Worm (Caenorhabditis elegans) whole organism, late embryonic: Measurements from ENCODE around the gene C13G5.2.

ENCODE experiments used
- K09A11.1 ChIP-seq: sonication (generic microtip); optimal IDR thresholded peaks from 2 replicates; lab custom pipeline; 2017; ENCODE audit warnings: antibody characterized with exemption, mild to moderate bottlenecking, missing genetic modification characterization, missing compliant biosample characterization; ENCODE audit not compliant: insufficient read depth
- ahr-1 ChIP-seq: sonication (generic microtip); optimal IDR thresholded peaks from 2 replicates; lab custom pipeline; 2016; ENCODE audit warnings: missing genetic modification characterization, missing compliant biosample characterization
- ceh-18 ChIP-seq: sonication (generic microtip); optimal IDR thresholded peaks from 2 replicates; lab custom pipeline; 2016; ENCODE audit warnings: missing genetic modification characterization, missing compliant biosample characterization
- ceh-19 ChIP-seq: fragments of 200-800 bp; sonication (Bioruptor generic); optimal IDR thresholded peaks from 2 replicates; lab custom pipeline; 2018; ENCODE audit warnings: mild to moderate bottlenecking, missing genetic modification characterization, missing compliant biosample characterization
- ceh-2 ChIP-seq: sonication (generic microtip); optimal IDR thresholded peaks from 2 replicates; lab custom pipeline; 2016; ENCODE audit warnings: missing genotype, missing genetic modification characterization, missing compliant biosample characterization
- ceh-22 ChIP-seq: sonication (generic microtip); optimal IDR thresholded peaks from 2 replicates; lab custom pipeline; 2017; ENCODE audit warnings: missing biosample characterization, missing genetic modification characterization
- ceh-31 ChIP-seq: sonication (generic microtip); optimal IDR thresholded peaks from 2 replicates; lab custom pipeline; 2016; ENCODE audit warnings: missing genetic modification characterization, missing compliant biosample characterization
- ceh-45 ChIP-seq: fragments of 200-800 bp; sonication (Bioruptor generic); IDR thresholded peaks from 2 replicates; pipeline ENCODE4 v1.3.6; 2022; ENCODE audit warnings: missing genetic modification reagents, missing genetic modification characterization, missing compliant biosample characterization
- ceh-48 ChIP-seq: sonication (generic microtip); optimal IDR thresholded peaks from 2 replicates; lab custom pipeline; 2016; ENCODE audit warnings: missing genetic modification characterization, inconsistent platforms, missing compliant biosample characterization
- ceh-9 ChIP-seq: sonication (generic microtip); optimal IDR thresholded peaks from 2 replicates; lab custom pipeline; 2016; ENCODE audit warnings: mild to moderate bottlenecking, missing genetic modification characterization, inconsistent platforms, missing compliant biosample characterization
- dmd-4 ChIP-seq: sonication (generic microtip); optimal IDR thresholded peaks from 2 replicates; lab custom pipeline; 2016; ENCODE audit warnings: borderline replicate concordance, missing genetic modification characterization, missing compliant biosample characterization
- dve-1 ChIP-seq: sonication (generic microtip); optimal IDR thresholded peaks from 2 replicates; lab custom pipeline; 2017; ENCODE audit warnings: antibody characterized with exemption, mild to moderate bottlenecking, missing genetic modification characterization, missing compliant biosample characterization
- elt-4 ChIP-seq: sonication (generic microtip); optimal IDR thresholded peaks from 2 replicates; lab custom pipeline; 2016; ENCODE audit warnings: missing genetic modification characterization, missing compliant biosample characterization
- eyg-1 ChIP-seq: sonication (generic microtip); optimal IDR thresholded peaks from 2 replicates; lab custom pipeline; 2016; ENCODE audit warnings: missing genotype, missing genetic modification characterization, missing compliant biosample characterization
- fax-1 ChIP-seq: sonication (generic microtip); optimal IDR thresholded peaks from 2 replicates; lab custom pipeline; 2016; ENCODE audit warnings: missing genotype, missing genetic modification characterization, missing compliant biosample characterization
- fkh-10 ChIP-seq: fragments of 150-350 bp; optimal IDR thresholded peaks from 2 replicates; lab custom pipeline; 2014; ENCODE audit warnings: missing biosample characterization, missing genetic modification reagents, missing genetic modification characterization
- fkh-6 ChIP-seq: sonication (generic microtip); optimal IDR thresholded peaks from 2 replicates; lab custom pipeline; 2016; ENCODE audit warnings: missing genetic modification characterization, missing compliant biosample characterization
- gmeb-2 ChIP-seq: sonication (generic microtip); optimal IDR thresholded peaks from 2 replicates; lab custom pipeline; 2016; ENCODE audit warnings: missing genetic modification characterization, inconsistent platforms, missing compliant biosample characterization
- hlh-13 ChIP-seq: fragments of 200-800 bp; sonication (Bioruptor generic); optimal IDR thresholded peaks from 2 replicates; lab custom pipeline; 2018; ENCODE audit warnings: mild to moderate bottlenecking, missing genetic modification characterization, missing compliant biosample characterization
- hlh-15 ChIP-seq: sonication (generic microtip); optimal IDR thresholded peaks from 2 replicates; lab custom pipeline; 2016; ENCODE audit warnings: missing genetic modification characterization, missing compliant biosample characterization
- hlh-30 ChIP-seq: sonication (generic microtip); optimal IDR thresholded peaks from 2 replicates; lab custom pipeline; 2017; ENCODE audit warnings: antibody characterized with exemption, missing genetic modification characterization, missing compliant biosample characterization; ENCODE audit not compliant: insufficient read depth
- hlh-6 ChIP-seq: sonication (generic microtip); optimal IDR thresholded peaks from 2 replicates; lab custom pipeline; 2016; ENCODE audit warnings: missing genotype, missing genetic modification characterization, missing compliant biosample characterization
- hlh-8 ChIP-seq: sonication (generic microtip); optimal IDR thresholded peaks from 2 replicates; lab custom pipeline; 2016; ENCODE audit warnings: missing genotype, missing genetic modification characterization, missing compliant biosample characterization
- lim-6 ChIP-seq: sonication (generic microtip); optimal IDR thresholded peaks from 2 replicates; lab custom pipeline; 2016; ENCODE audit warnings: missing genetic modification characterization, missing compliant biosample characterization
- madf-2 ChIP-seq: sonication (generic microtip); optimal IDR thresholded peaks from 2 replicates; lab custom pipeline; 2017; ENCODE audit warnings: missing genetic modification characterization, missing compliant biosample characterization
- nfya-1 ChIP-seq: sonication (generic microtip); optimal IDR thresholded peaks from 2 replicates; lab custom pipeline; 2017; ENCODE audit warnings: missing genetic modification characterization, mild to moderate bottlenecking, missing compliant biosample characterization, antibody characterized with exemption, moderate library complexity
- nhr-11 ChIP-seq: fragments of 150-350 bp; optimal IDR thresholded peaks from 2 replicates; lab custom pipeline; 2014; ENCODE audit warnings: missing biosample characterization, missing genetic modification characterization
- npax-4 ChIP-seq: sonication (generic microtip); optimal IDR thresholded peaks from 2 replicates; lab custom pipeline; 2016; ENCODE audit warnings: missing genetic modification characterization, missing compliant biosample characterization
- pag-3 ChIP-seq: sonication (generic microtip); optimal IDR thresholded peaks from 2 replicates; lab custom pipeline; 2016; ENCODE audit warnings: missing compliant biosample characterization, missing genetic modification characterization, borderline replicate concordance
- pqm-1 ChIP-seq: sonication (generic microtip); optimal IDR thresholded peaks from 2 replicates; lab custom pipeline; 2016; ENCODE audit warnings: missing genetic modification characterization, missing compliant biosample characterization
- pros-1 ChIP-seq: fragments of 150-350 bp; optimal IDR thresholded peaks from 2 replicates; lab custom pipeline; 2014; ENCODE audit warnings: missing biosample characterization, missing genetic modification reagents, missing genetic modification characterization
- rnt-1 ChIP-seq: sonication (generic microtip); optimal IDR thresholded peaks from 2 replicates; lab custom pipeline; 2016; ENCODE audit warnings: missing genetic modification characterization, missing compliant biosample characterization
- sdc-2 ChIP-seq: sonication (generic microtip); optimal IDR thresholded peaks from 2 replicates; lab custom pipeline; 2016; ENCODE audit warnings: missing genotype, missing genetic modification characterization, missing compliant biosample characterization
- sox-2 ChIP-seq: fragments of 200-800 bp; sonication (Bioruptor generic); IDR thresholded peaks from 2 replicates; pipeline ENCODE4 v1.3.6; 2022; ENCODE audit warnings: missing genetic modification reagents, missing genetic modification characterization, missing compliant biosample characterization
- sox-4 ChIP-seq: sonication (generic microtip); optimal IDR thresholded peaks from 2 replicates; lab custom pipeline; 2017; ENCODE audit warnings: mild to moderate bottlenecking, missing genetic modification characterization, inconsistent platforms, missing compliant biosample characterization
- tbx-2 ChIP-seq: sonication (generic microtip); optimal IDR thresholded peaks from 2 replicates; lab custom pipeline; 2016; ENCODE audit warnings: missing genetic modification characterization, missing compliant biosample characterization
- ttx-3 ChIP-seq: sonication (generic microtip); optimal IDR thresholded peaks from 2 replicates; lab custom pipeline; 2016; ENCODE audit warnings: missing genetic modification reagents, missing genetic modification characterization, missing compliant biosample characterization
- unc-3 ChIP-seq, 2 experiments: fragments of 200-800 bp in 1 of 2; sonication (Bioruptor generic) in 1 of 2; sonication (generic microtip) in 1 of 2; conservative IDR thresholded peaks in 1 of 2; optimal IDR thresholded peaks in 1 of 2; 2 replicates each; pipeline versions ENCODE4 v1.3.6 to Lab custom; 2016 to 2022; ENCODE audit warnings: missing compliant biosample characterization in 2 of 2, missing genetic modification characterization in 2 of 2, missing genetic modification reagents in 1 of 2
- zip-5 ChIP-seq: sonication (generic microtip); optimal IDR thresholded peaks from 2 replicates; lab custom pipeline; 2016; ENCODE audit warnings: missing genetic modification characterization, missing compliant biosample characterization
- ztf-16 ChIP-seq: sonication (generic microtip); optimal IDR thresholded peaks from 2 replicates; lab custom pipeline; 2017; ENCODE audit warnings: missing genetic modification characterization, missing compliant biosample characterization

The C13G5.2 gene

ce11 chrIII:8622435-8622834 lies 4.2 kb upstream of the C13G5.2 start, which contains the start of gene ceh-16:
Gene ceh-16, plus strand, starts transcription at chrIII:8622735.
- no peak for TF ChIP-seq dmd-4 (tag; lab: Kevin White, UChicago)
- TF ChIP-seq ceh-45 (GFP tag; lab: Robert Waterston, UW): no peak
- no peak for TF ChIP-seq hlh-6 (tag; lab: Kevin White, UChicago)
- TF ChIP-seq lim-6 (tag; lab: Kevin White, UChicago): no peak
- no peak for TF ChIP-seq hlh-15
- TF ChIP-seq pqm-1: no peak
- no peak for TF ChIP-seq dve-1 (tag; lab: Kevin White, UChicago)
- TF ChIP-seq sox-2 (GFP tag; lab: Robert Waterston, UW): no peak
- TF ChIP-seq nhr-11 (tag; lab: Kevin White, UChicago): no peak
- no peak for TF ChIP-seq eyg-1
- no peak for TF ChIP-seq rnt-1 (tag; lab: Kevin White, UChicago)
- no peak for TF ChIP-seq fkh-10
- TF ChIP-seq, all 69 proteins: peak for 0

DNA sequence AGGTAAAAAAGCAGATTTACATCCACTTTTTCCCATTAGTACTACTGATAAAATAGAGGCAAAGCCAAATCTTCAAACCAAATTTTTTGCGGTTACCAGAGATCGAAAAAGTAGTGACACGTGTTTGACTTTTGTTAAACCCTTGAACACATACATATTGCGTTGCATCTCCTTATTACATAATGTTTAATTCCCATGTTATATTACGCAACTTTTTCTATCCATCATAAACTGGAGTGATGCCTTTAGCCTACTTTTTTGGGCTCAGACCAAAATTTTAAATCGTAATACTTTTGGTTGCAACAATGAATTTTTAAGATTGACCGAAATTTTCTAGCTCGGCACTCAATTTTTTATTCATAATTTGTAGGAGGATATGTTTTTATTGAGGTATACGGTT lies 3.7 kb upstream of the C13G5.2 start:
- TF ChIP-seq ztf-16 (no peak), elt-4 (tag; lab: Kevin White, UChicago) (no peak), dmd-4 (tag; lab: Kevin White, UChicago) (no peak), ceh-48 (tag; lab: Kevin White, UChicago) (no peak), madf-2 (tag; lab: Kevin White, UChicago) (no peak), ceh-18 (tag; lab: Kevin White, UChicago) (no peak), K09A11.1 (no peak), rnt-1 (tag; lab: Kevin White, UChicago) (no peak), ceh-19 (GFP tag; lab: Kevin White, UChicago) (no peak)

DNA sequence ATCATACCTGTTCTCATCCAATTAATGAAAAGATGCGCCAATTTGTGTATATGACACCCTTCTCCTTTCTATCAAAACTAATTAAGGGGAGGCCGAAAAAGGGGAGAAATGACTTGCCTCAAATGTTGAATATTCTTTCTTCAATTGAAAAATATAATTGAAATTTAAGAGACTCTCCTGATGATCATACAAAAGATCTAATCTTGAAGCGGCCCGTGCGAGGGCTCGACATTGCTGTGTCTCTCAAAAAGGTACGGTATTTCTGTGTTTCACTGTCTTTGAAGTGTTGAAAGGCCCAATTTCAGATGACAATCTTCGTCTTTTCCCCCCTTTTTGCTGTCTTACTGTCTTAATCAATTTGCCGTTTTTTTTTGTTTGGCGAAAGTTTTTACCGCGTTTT lies 2.7 kb upstream of the C13G5.2 start:
- TF ChIP-seq ceh-18 (tag; lab: Kevin White, UChicago) (no peak), nfya-1 (tag; lab: Kevin White, UChicago) (peak; percentile 18)

ce11 chrIII:8620259-8620658 lies 2.0 kb upstream of the C13G5.2 start:
- TF ChIP-seq ceh-31: no peak
- TF ChIP-seq nhr-11 (tag; lab: Kevin White, UChicago): no peak
- TF ChIP-seq eyg-1: no peak
- TF ChIP-seq nfya-1 (tag; lab: Kevin White, UChicago): no peak
- TF ChIP-seq unc-3 (GFP tag; conservative IDR thresholded peaks at IDR 0.05; lab: Robert Waterston, UW): no peak
- no peak for TF ChIP-seq unc-3 (tag; optimal IDR thresholded peaks at IDR 0.05; lab: Kevin White, UChicago)
- no peak for TF ChIP-seq fax-1 (tag; lab: Kevin White, UChicago)
- TF ChIP-seq hlh-13 (GFP tag; lab: Kevin White, UChicago): no peak
- TF ChIP-seq pros-1 (tag; lab: Kevin White, UChicago): no peak
- TF ChIP-seq zip-5 (tag; lab: Kevin White, UChicago): no peak
- TF ChIP-seq sdc-2 (tag; lab: Kevin White, UChicago): no peak
- TF ChIP-seq ceh-22 (tag; lab: Kevin White, UChicago): no peak
- no peak for TF ChIP-seq dmd-4 (tag; lab: Kevin White, UChicago)
- TF ChIP-seq hlh-8 (tag; lab: Kevin White, UChicago): no peak
- no peak for TF ChIP-seq ceh-2
- TF ChIP-seq ahr-1 (tag; lab: Kevin White, UChicago): no peak
- no peak for TF ChIP-seq npax-4
- no peak for TF ChIP-seq madf-2 (tag; lab: Kevin White, UChicago)
- TF ChIP-seq hlh-30: no peak
- no peak for TF ChIP-seq gmeb-2

DNA sequence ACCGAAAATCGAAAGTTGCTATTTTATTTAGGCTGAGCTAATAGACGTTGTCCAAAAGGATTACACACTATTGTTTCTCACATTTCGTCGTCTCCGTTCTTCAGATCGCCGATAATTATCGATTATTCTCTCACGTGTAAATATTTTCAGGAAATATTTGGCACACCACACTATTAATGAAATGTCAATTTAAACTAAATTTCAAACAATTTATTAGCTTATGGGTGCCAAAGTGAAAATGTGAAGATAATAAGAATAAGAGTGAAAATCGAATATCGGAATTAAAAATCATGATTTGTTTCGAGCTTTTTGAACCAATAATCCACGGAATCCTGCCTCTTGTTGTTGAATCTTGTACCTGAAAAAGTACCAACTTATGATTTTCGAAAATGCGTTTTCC lies 1.7 kb downstream of the C13G5.2 start, which contains the start of gene C06E1.11:
Gene C06E1.11 (minus strand): TSS at position 101 of the 400 bp plus-strand sequence.
- TF ChIP-seq hlh-13 (GFP tag; lab: Kevin White, UChicago): no peak
- no peak for TF ChIP-seq pag-3 (tag; lab: Kevin White, UChicago)
- TF ChIP-seq ztf-16: no peak
- no peak for TF ChIP-seq tbx-2
- TF ChIP-seq ceh-9 (tag; lab: Kevin White, UChicago): no peak
- no peak for TF ChIP-seq ttx-3
- TF ChIP-seq sox-4 (tag; lab: Kevin White, UChicago): no peak
- no peak for TF ChIP-seq fkh-6 (tag; lab: Kevin White, UChicago)
- no peak for TF ChIP-seq madf-2 (tag; lab: Kevin White, UChicago)
- TF ChIP-seq rnt-1 (tag; lab: Kevin White, UChicago): no peak
- TF ChIP-seq nhr-11 (tag; lab: Kevin White, UChicago): no peak
